Worm (Caenorhabditis elegans) whole organism, young adult: ENCODE measurements around the gene T06C12.9.

ENCODE experiments used
- B0336.3 ChIP-seq: fragments of 200-800 bp; sonication (Bioruptor generic); IDR thresholded peaks from 2 replicates; pipeline ENCODE4 v1.3.6; 2022; ENCODE audit warnings: missing genetic modification characterization, missing compliant biosample characterization
- F10E7.11 ChIP-seq: sonication (generic microtip); optimal IDR thresholded peaks from 2 replicates; lab custom pipeline; 2017; ENCODE audit warnings: mild to moderate bottlenecking, missing genetic modification characterization, moderate library complexity, missing compliant biosample characterization
- F23B12.7 ChIP-seq: sonication (generic microtip); optimal IDR thresholded peaks from 2 replicates; lab custom pipeline; 2017; ENCODE audit warnings: missing genetic modification characterization, mild to moderate bottlenecking, missing compliant biosample characterization, antibody characterized with exemption, moderate library complexity; ENCODE audit not compliant: insufficient read depth
- F33H1.4 ChIP-seq: fragments of 200-800 bp; sonication (Bioruptor generic); IDR thresholded peaks from 2 replicates; pipeline ENCODE4 v1.3.6; 2022; ENCODE audit warnings: missing genetic modification reagents, missing genetic modification characterization, missing compliant biosample characterization
- F49E8.2 ChIP-seq: sonication (generic microtip); optimal IDR thresholded peaks from 3 replicates; lab custom pipeline; 2017; ENCODE audit warnings: missing genetic modification characterization, mild to moderate bottlenecking, missing compliant biosample characterization, antibody characterized with exemption, moderate library complexity; ENCODE audit not compliant: insufficient read depth
- F57C9.4 ChIP-seq: sonication (generic microtip); optimal IDR thresholded peaks from 2 replicates; lab custom pipeline; 2017; ENCODE audit warnings: mild to moderate bottlenecking, missing genetic modification characterization, missing compliant biosample characterization
- T07F8.4 ChIP-seq: sonication (generic microtip); optimal IDR thresholded peaks from 2 replicates; lab custom pipeline; 2016; ENCODE audit warnings: mild to moderate bottlenecking, missing genetic modification characterization, moderate library complexity, missing compliant biosample characterization
- Y79H2A.3 ChIP-seq: fragments of 200-800 bp; sonication (Bioruptor generic); conservative IDR thresholded peaks from 2 replicates; pipeline ENCODE4 v1.3.6; 2022; ENCODE audit warnings: missing genetic modification reagents, missing genetic modification characterization, missing compliant biosample characterization
- ZK185.1 ChIP-seq: sonication (generic microtip); optimal IDR thresholded peaks from 2 replicates; lab custom pipeline; 2016; ENCODE audit warnings: mild to moderate bottlenecking, missing genetic modification characterization, missing compliant biosample characterization; ENCODE audit not compliant: poor library complexity, severe bottlenecking
- akir-1 ChIP-seq: fragments of 200-800 bp; sonication (Bioruptor generic); optimal IDR thresholded peaks from 2 replicates; lab custom pipeline; 2018; ENCODE audit warnings: mild to moderate bottlenecking, missing genetic modification characterization, moderate library complexity, missing compliant biosample characterization
- aptf-2 ChIP-seq: fragments of 200-800 bp; sonication (Bioruptor generic); conservative IDR thresholded peaks from 2 replicates; pipeline ENCODE4 v1.3.6; 2022; ENCODE audit warnings: missing genetic modification reagents, missing genetic modification characterization, missing compliant biosample characterization
- aptf-3 ChIP-seq: fragments of 200-800 bp; sonication (Bioruptor generic); IDR thresholded peaks from 2 replicates; pipeline ENCODE4 v1.3.6; 2022; ENCODE audit warnings: missing genetic modification characterization, missing compliant biosample characterization
- athp-1 ChIP-seq: sonication (generic microtip); optimal IDR thresholded peaks from 2 replicates; lab custom pipeline; 2017; ENCODE audit warnings: mild to moderate bottlenecking, missing genetic modification characterization, missing compliant biosample characterization
- ccch-3 ChIP-seq: fragments of 200-800 bp; sonication (Bioruptor generic); optimal IDR thresholded peaks from 2 replicates; lab custom pipeline; 2018; ENCODE audit warnings: mild to moderate bottlenecking, missing genetic modification characterization, missing compliant biosample characterization
- ceh-27 ChIP-seq: fragments of 200-800 bp; sonication (Bioruptor generic); optimal IDR thresholded peaks from 2 replicates; lab custom pipeline; 2018; ENCODE audit warnings: mild to moderate bottlenecking, missing genetic modification characterization, moderate library complexity, missing compliant biosample characterization
- ceh-40 ChIP-seq: fragments of 200-800 bp; sonication (Bioruptor generic); IDR thresholded peaks from 2 replicates; pipeline ENCODE4 v1.3.6; 2022; ENCODE audit warnings: missing genetic modification characterization, missing compliant biosample characterization
- dox-1 ChIP-seq: fragments of 200-800 bp; sonication (Bioruptor generic); IDR thresholded peaks from 2 replicates; pipeline ENCODE4 v1.3.6; 2022; ENCODE audit warnings: missing genetic modification reagents, missing genetic modification characterization, missing compliant biosample characterization
- dpl-1 ChIP-seq: fragments of 150-350 bp; optimal IDR thresholded peaks from 2 replicates; lab custom pipeline; 2014; ENCODE audit warnings: missing biosample characterization, missing genetic modification reagents, missing genetic modification characterization
- efl-1 ChIP-seq: fragments of 150-350 bp; optimal IDR thresholded peaks from 2 replicates; lab custom pipeline; 2014; ENCODE audit warnings: missing biosample characterization, missing genetic modification reagents, missing genetic modification characterization
- gei-17 ChIP-seq: fragments of 200-800 bp; sonication (Bioruptor generic); optimal IDR thresholded peaks from 2 replicates; lab custom pipeline; 2018; ENCODE audit warnings: mild to moderate bottlenecking, missing genetic modification characterization, missing compliant biosample characterization
- hlh-26 ChIP-seq: fragments of 200-800 bp; sonication (Bioruptor generic); conservative IDR thresholded peaks from 2 replicates; pipeline ENCODE4 v1.3.6; 2022; ENCODE audit warnings: missing genetic modification reagents, missing genetic modification characterization, missing compliant biosample characterization
- hmg-1.2 ChIP-seq: fragments of 200-800 bp; sonication (Bioruptor generic); IDR thresholded peaks from 2 replicates; pipeline ENCODE4 v1.3.6; 2022; ENCODE audit warnings: missing genetic modification reagents, missing genetic modification characterization, missing compliant biosample characterization
- let-607 ChIP-seq, 2 experiments: fragments of 200-800 bp in 1 of 2; sonication (Bioruptor generic) in 1 of 2; sonication (generic microtip) in 1 of 2; optimal IDR thresholded peaks; 2 replicates each; lab custom pipeline; 2016 to 2018; ENCODE audit warnings: mild to moderate bottlenecking in 2 of 2, missing compliant biosample characterization in 2 of 2, missing genetic modification characterization in 2 of 2, moderate library complexity in 2 of 2, missing genotype in 1 of 2
- lir-1 ChIP-seq: fragments of 200-800 bp; sonication (Bioruptor generic); conservative IDR thresholded peaks from 2 replicates; pipeline ENCODE4 v1.3.6; 2022; ENCODE audit warnings: missing genetic modification reagents, missing genetic modification characterization, missing compliant biosample characterization
- lsl-1 ChIP-seq: fragments of 200-800 bp; sonication (Bioruptor generic); optimal IDR thresholded peaks from 2 replicates; lab custom pipeline; 2018; ENCODE audit warnings: mild to moderate bottlenecking, missing genetic modification characterization, moderate library complexity, missing compliant biosample characterization
- lsy-27 ChIP-seq: sonication (generic microtip); optimal IDR thresholded peaks from 2 replicates; lab custom pipeline; 2017; ENCODE audit warnings: missing genetic modification characterization, mild to moderate bottlenecking, missing compliant biosample characterization, antibody characterized with exemption, missing genotype, borderline replicate concordance; ENCODE audit not compliant: insufficient read depth
- madf-10 ChIP-seq: sonication (generic microtip); optimal IDR thresholded peaks from 2 replicates; lab custom pipeline; 2016; ENCODE audit warnings: mild to moderate bottlenecking, missing genetic modification characterization, missing compliant biosample characterization
- nfya-2 ChIP-seq: fragments of 200-800 bp; sonication (Bioruptor generic); IDR thresholded peaks from 2 replicates; pipeline ENCODE4 v1.3.6; 2022; ENCODE audit warnings: missing genetic modification reagents, missing genetic modification characterization, missing compliant biosample characterization
- nhr-80 ChIP-seq: sonication (generic microtip); optimal IDR thresholded peaks from 2 replicates; lab custom pipeline; 2016; ENCODE audit warnings: missing genetic modification characterization, missing compliant biosample characterization
- rcor-1 ChIP-seq: fragments of 200-800 bp; sonication (Bioruptor generic); IDR thresholded peaks from 2 replicates; pipeline ENCODE4 v1.3.6; 2022; ENCODE audit warnings: missing genetic modification reagents, missing genetic modification characterization, missing compliant biosample characterization
- sea-2 ChIP-seq: fragments of 200-800 bp; sonication (Bioruptor generic); IDR thresholded peaks from 2 replicates; pipeline ENCODE4 v1.3.6; 2022; ENCODE audit warnings: missing genetic modification characterization, missing compliant biosample characterization
- snpc-1.3 ChIP-seq: sonication (generic microtip); optimal IDR thresholded peaks from 2 replicates; lab custom pipeline; 2017; ENCODE audit warnings: missing genetic modification characterization, mild to moderate bottlenecking, missing compliant biosample characterization, antibody characterized with exemption, moderate library complexity, missing genotype, missing genetic modification reagents; ENCODE audit not compliant: insufficient read depth
- unc-130 ChIP-seq: sonication (generic microtip); optimal IDR thresholded peaks from 2 replicates; lab custom pipeline; 2016; ENCODE audit warnings: missing genetic modification reagents, missing genetic modification characterization, missing compliant biosample characterization
- unc-62 ChIP-seq: fragments of 150-350 bp; optimal IDR thresholded peaks from 2 replicates; lab custom pipeline; 2014; ENCODE audit warnings: missing biosample characterization, missing genetic modification reagents, missing genetic modification characterization
- xnd-1 ChIP-seq: sonication (generic microtip); optimal IDR thresholded peaks from 2 replicates; lab custom pipeline; 2016; ENCODE audit warnings: missing genotype, missing genetic modification reagents, missing genetic modification characterization, missing compliant biosample characterization
- ztf-18 ChIP-seq: sonication (generic microtip); optimal IDR thresholded peaks from 2 replicates; lab custom pipeline; 2016; ENCODE audit warnings: missing genotype, mild to moderate bottlenecking, missing genetic modification characterization, missing compliant biosample characterization
- ztf-22 ChIP-seq: fragments of 200-800 bp; sonication (Bioruptor generic); optimal IDR thresholded peaks from 2 replicates; lab custom pipeline; 2018; ENCODE audit warnings: mild to moderate bottlenecking, missing genetic modification characterization, moderate library complexity, missing compliant biosample characterization
- ztf-26 ChIP-seq: sonication (generic microtip); optimal IDR thresholded peaks from 2 replicates; lab custom pipeline; 2017; ENCODE audit warnings: missing genetic modification characterization, missing compliant biosample characterization
- ztf-28 ChIP-seq: fragments of 200-800 bp; sonication (Bioruptor generic); IDR thresholded peaks from 2 replicates; pipeline ENCODE4 v1.3.6; 2022; ENCODE audit warnings: missing genetic modification reagents, missing genetic modification characterization, missing compliant biosample characterization
- ztf-6 ChIP-seq: fragments of 200-800 bp; sonication (Bioruptor generic); IDR thresholded peaks from 2 replicates; pipeline ENCODE4 v1.3.6; 2022; ENCODE audit warnings: missing genetic modification reagents, missing genetic modification characterization, missing compliant biosample characterization

T06C12.9 gene

ce11 chrV:15873762-15874161 lies 12.1 kb downstream of the T06C12.9 start (continued):
- TF ChIP-seq ztf-18 (peak; percentile 85), ztf-22 (GFP tag; lab: Kevin White, UChicago) (peak; percentile 76), ZK185.1 (peak; percentile 95), gei-17 (GFP tag; lab: Kevin White, UChicago) (peak; percentile 73), aptf-2 (GFP tag; lab: Robert Waterston, UW) (0 out of 2 replicates have a peak, but pooled peaks have one; percentile 49), unc-130 (GFP tag; lab: Kevin White, UChicago) (peak; percentile 81), hlh-26 (GFP tag; lab: Robert Waterston, UW) (0 out of 2 replicates have a peak, but pooled peaks have one; percentile 46), Y79H2A.3 (GFP tag; lab: Robert Waterston, UW) (0 out of 2 replicates have a peak, but pooled peaks have one; percentile 65), F49E8.2 (peak; percentile 51), akir-1 (GFP tag; lab: Kevin White, UChicago) (peak; percentile 41), lir-1 (GFP tag; lab: Robert Waterston, UW) (peak; percentile 78), B0336.3 (peak; percentile 87; the same call in 1 of the 2 replicates), let-607 (tag; optimal IDR thresholded peaks at IDR 0.05; lab: Kevin White, UChicago) (peak; percentile 71 to 75), F33H1.4 (GFP tag; lab: Robert Waterston, UW) (peak; percentile 52), ccch-3 (GFP tag; lab: Kevin White, UChicago) (peak; percentile 70), snpc-1.3 (tag; lab: Kevin White, UChicago) (peak; percentile 94), efl-1 (peak; percentile 34), ztf-6 (GFP tag; lab: Robert Waterston, UW) (peak; percentile 88), rcor-1 (GFP tag; lab: Robert Waterston, UW) (peak; percentile 87), madf-10 (tag; lab: Kevin White, UChicago) (peak; percentile 87), xnd-1 (tag; lab: Kevin White, UChicago) (peak; percentile 12), aptf-3 (GFP tag; lab: Robert Waterston, UW) (peak; percentile 98), nhr-80 (tag; lab: Kevin White, UChicago) (peak; percentile 65), ceh-27 (GFP tag; lab: Kevin White, UChicago) (peak; percentile 90), ceh-40 (GFP tag; lab: Robert Waterston, UW) (peak; percentile 94; the same call in 1 of the 2 replicates), F10E7.11 (tag; lab: Kevin White, UChicago) (peak; percentile 97), athp-1 (tag; lab: Kevin White, UChicago) (peak; percentile 96), hmg-1.2 (peak; percentile 87), ztf-26 (peak; percentile 93), nfya-2 (GFP tag; lab: Robert Waterston, UW) (0 out of 2 replicates have a peak, but pooled peaks have one; percentile 49)

- TF ChIP-seq unc-62 (GFP tag; lab: Kevin White, UChicago) (no peak), akir-1 (GFP tag; lab: Kevin White, UChicago) (no peak), ztf-6 (GFP tag; lab: Robert Waterston, UW) (no peak), sea-2 (GFP tag; lab: Robert Waterston, UW) (no peak), F23B12.7 (tag; lab: Kevin White, UChicago) (no peak), dpl-1 (GFP tag; lab: Kevin White, UChicago) (no peak), dox-1 (GFP tag; lab: Robert Waterston, UW) (no peak), xnd-1 (tag; lab: Kevin White, UChicago) (no peak), ztf-28 (GFP tag; lab: Robert Waterston, UW) (no peak), T07F8.4 (tag; lab: Kevin White, UChicago) (no peak), lsy-27 (no peak), F33H1.4 (GFP tag; lab: Robert Waterston, UW) (no peak), lsl-1 (GFP tag; lab: Kevin White, UChicago) (no peak), F57C9.4 (tag; lab: Kevin White, UChicago) (no peak)
- TF ChIP-seq, all 124 proteins: peak for 0
Measured at ce11 chrV:15872273-15872672, 13.6 kb downstream of the T06C12.9 start, which contains the start of gene str-56. TSS of gene str-56 (plus strand) at chrV:15872573.
